Worm (Caenorhabditis elegans) whole organism, L1 larva: ENCODE measurements around the gene Y110A2AL.10.

Experiments used
- skn-1 ChIP-seq: fragments of 150-350 bp; optimal IDR thresholded peaks from 2 replicates; lab custom pipeline; 2014; ENCODE audit warnings: missing biosample characterization, missing genetic modification characterization
- zag-1 ChIP-seq: fragments of 150-350 bp; optimal IDR thresholded peaks from 2 replicates; lab custom pipeline; 2014; ENCODE audit warnings: missing biosample characterization, missing genetic modification characterization

- TF ChIP-seq zag-1 (tag; lab: Kevin White, UChicago) (no peak), skn-1 (tag; lab: Kevin White, UChicago) (no peak)
These were observed 9.1 kb downstream of the Y110A2AL.10 start for ce11 chrII:2862557-2863035.
